Worm (Caenorhabditis elegans) whole organism, L4 larva: ENCODE measurements around the gene C03B1.6.

ENCODE experiments used
- fkh-10 ChIP-seq: fragments of 150-350 bp; optimal IDR thresholded peaks from 2 replicates; lab custom pipeline; 2014; ENCODE audit warnings: missing biosample characterization, missing genetic modification reagents, missing genetic modification characterization
- mdl-1 ChIP-seq, 2 experiments: fragments of 150-350 bp in 1 of 2; sonication (generic microtip) in 1 of 2; optimal IDR thresholded peaks; 2 replicates each; lab custom pipeline; 2014 to 2017; ENCODE audit warnings: missing biosample characterization in 2 of 2, missing genetic modification characterization in 2 of 2
- unc-39 ChIP-seq: sonication (generic microtip); optimal IDR thresholded peaks from 2 replicates; lab custom pipeline; 2017; ENCODE audit warnings: missing biosample characterization, missing genetic modification characterization

DNA sequence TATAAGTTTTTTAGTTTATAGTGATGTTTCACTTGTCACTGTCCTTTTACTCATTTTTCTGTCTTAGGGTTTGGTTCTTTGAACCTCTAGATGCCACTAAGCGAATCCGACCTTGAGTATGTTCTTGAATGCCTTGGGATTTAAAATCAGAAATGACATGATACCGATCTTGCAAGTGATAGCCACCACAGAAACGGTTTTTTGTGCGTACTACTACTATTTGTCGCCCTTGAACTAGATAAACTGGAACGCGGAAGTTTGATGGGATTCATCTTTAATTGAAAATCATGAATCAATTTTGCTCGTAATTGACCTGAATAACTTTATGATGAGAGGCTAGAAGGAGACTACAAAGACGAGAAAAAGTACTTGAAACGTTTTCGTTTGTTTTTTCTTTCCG is 31.3 kb upstream of the C03B1.6 start:
- TF ChIP-seq fkh-10 (GFP tag; lab: Kevin White, UChicago) (no peak), mdl-1 (tag; optimal IDR thresholded peaks at IDR 0.05; lab: Kevin White, UChicago) (peak in 1 of 2 experiments; percentile 35), unc-39 (tag; lab: Kevin White, UChicago) (no peak)
